Worm (Caenorhabditis elegans) whole organism, L4 larva: ENCODE measurements around the gene C05D11.5.
A peak's percentile ranks its signal among the peaks of the same experiment; 100 is the strongest.

ENCODE experiments used
- D1046.2 ChIP-seq: fragments of 200-800 bp; sonication (Bioruptor generic); IDR thresholded peaks from 2 replicates; pipeline ENCODE4 v1.3.6; 2022; ENCODE audit warnings: missing genetic modification characterization, missing compliant biosample characterization
- F10B5.3 ChIP-seq: sonication (generic microtip); optimal IDR thresholded peaks from 2 replicates; lab custom pipeline; 2016; ENCODE audit warnings: mild to moderate bottlenecking, missing genetic modification characterization, missing compliant biosample characterization
- F37D6.2 ChIP-seq: sonication (generic microtip); optimal IDR thresholded peaks from 2 replicates; lab custom pipeline; 2016; ENCODE audit warnings: mild to moderate bottlenecking, missing genetic modification characterization, missing compliant biosample characterization
- R02D3.7 ChIP-seq: fragments of 150-350 bp; sonication (generic microtip); optimal IDR thresholded peaks from 3 replicates; lab custom pipeline; 2014; ENCODE audit warnings: missing biosample characterization, missing genetic modification characterization
- T20F7.1 ChIP-seq: fragments of 200-800 bp; sonication (Bioruptor generic); optimal IDR thresholded peaks from 2 replicates; lab custom pipeline; 2018; ENCODE audit warnings: mild to moderate bottlenecking, missing genetic modification characterization, missing compliant biosample characterization
- Y48G9A.11 ChIP-seq: fragments of 200-800 bp; sonication (Bioruptor generic); IDR thresholded peaks from 2 replicates; pipeline ENCODE4 v1.3.6; 2022; ENCODE audit warnings: missing genetic modification reagents, missing genetic modification characterization, missing compliant biosample characterization
- Y5F2A.4 ChIP-seq: fragments of 200-800 bp; sonication (Bioruptor generic); optimal IDR thresholded peaks from 2 replicates; lab custom pipeline; 2018; ENCODE audit warnings: mild to moderate bottlenecking, missing genetic modification characterization, missing compliant biosample characterization
- Y75B8A.6 ChIP-seq: fragments of 200-800 bp; sonication (Bioruptor generic); IDR thresholded peaks from 2 replicates; pipeline ENCODE4 v1.3.6; 2022; ENCODE audit warnings: missing genetic modification reagents, missing genetic modification characterization, missing compliant biosample characterization
- ZK337.2 ChIP-seq: fragments of 200-800 bp; sonication (Bioruptor generic); IDR thresholded peaks from 2 replicates; pipeline ENCODE4 v1.3.6; 2022; ENCODE audit warnings: missing genetic modification reagents, missing genetic modification characterization, missing compliant biosample characterization
- aha-1 ChIP-seq: fragments of 150-350 bp; peaks from one replicate; lab custom pipeline; 2014; ENCODE audit warnings: missing biosample characterization, missing genetic modification characterization
- arid-1 ChIP-seq: fragments of 200-800 bp; sonication (Bioruptor generic); conservative IDR thresholded peaks from 2 replicates; pipeline ENCODE4 v1.3.6; 2022; ENCODE audit warnings: missing genetic modification reagents, missing genetic modification characterization, missing compliant biosample characterization
- attf-4 ChIP-seq: sonication (generic microtip); optimal IDR thresholded peaks from 3 replicates; lab custom pipeline; 2017; ENCODE audit warnings: missing biosample characterization, missing genetic modification characterization
- ceh-20 ChIP-seq: fragments of 200-800 bp; sonication (Bioruptor generic); IDR thresholded peaks from 2 replicates; pipeline ENCODE4 v1.3.6; 2022; ENCODE audit warnings: missing genetic modification reagents, missing genetic modification characterization, missing compliant biosample characterization
- ceh-32 ChIP-seq: sonication (generic microtip); optimal IDR thresholded peaks from 2 replicates; lab custom pipeline; 2016; ENCODE audit warnings: mild to moderate bottlenecking, missing genetic modification characterization, missing compliant biosample characterization; ENCODE audit not compliant: poor library complexity
- ceh-44 ChIP-seq: fragments of 200-800 bp; sonication (Bioruptor generic); IDR thresholded peaks from 2 replicates; pipeline ENCODE4 v1.3.6; 2022; ENCODE audit warnings: missing genetic modification reagents, missing genetic modification characterization, missing compliant biosample characterization
- ces-1 ChIP-seq: fragments of 150-350 bp; sonication (generic microtip); optimal IDR thresholded peaks from 4 replicates; lab custom pipeline; 2014; ENCODE audit warnings: missing biosample characterization, missing genetic modification reagents, missing genetic modification characterization
- cey-2 ChIP-seq: sonication (generic microtip); optimal IDR thresholded peaks from 3 replicates; lab custom pipeline; 2017; ENCODE audit warnings: missing genetic modification characterization, mild to moderate bottlenecking, missing compliant biosample characterization, antibody characterized with exemption, borderline replicate concordance; ENCODE audit not compliant: insufficient read depth
- daf-12 ChIP-seq: fragments of 150-350 bp; optimal IDR thresholded peaks from 2 replicates; lab custom pipeline; 2014; ENCODE audit warnings: missing biosample characterization, missing genetic modification reagents, missing genetic modification characterization
- daf-19 ChIP-seq: fragments of 200-800 bp; sonication (Bioruptor generic); conservative IDR thresholded peaks from 2 replicates; pipeline ENCODE4 v1.3.6; 2022; ENCODE audit warnings: missing genetic modification characterization, missing compliant biosample characterization
- daf-8 ChIP-seq: fragments of 200-800 bp; sonication (Bioruptor generic); IDR thresholded peaks from 2 replicates; pipeline ENCODE4 v1.3.6; 2022; ENCODE audit warnings: missing genetic modification characterization, missing compliant biosample characterization
- dmd-8 ChIP-seq: fragments of 200-800 bp; sonication (Bioruptor generic); IDR thresholded peaks from 2 replicates; pipeline ENCODE4 v1.3.6; 2022; ENCODE audit warnings: missing genetic modification characterization, missing compliant biosample characterization
- duxl-1 ChIP-seq: sonication (generic microtip); optimal IDR thresholded peaks from 2 replicates; lab custom pipeline; 2016; ENCODE audit warnings: mild to moderate bottlenecking, missing genetic modification characterization, moderate library complexity, missing compliant biosample characterization; ENCODE audit not compliant: poor library complexity
- dve-1 ChIP-seq: sonication (generic microtip); optimal IDR thresholded peaks from 2 replicates; lab custom pipeline; 2017; ENCODE audit warnings: antibody characterized with exemption, mild to moderate bottlenecking, missing genetic modification characterization, missing compliant biosample characterization; ENCODE audit not compliant: insufficient read depth
- egl-27 ChIP-seq: sonication (generic microtip); optimal IDR thresholded peaks from 3 replicates; lab custom pipeline; 2017; ENCODE audit warnings: missing biosample characterization, missing genetic modification reagents, missing genetic modification characterization
- egl-43 ChIP-seq: fragments of 200-800 bp; sonication (Bioruptor generic); IDR thresholded peaks from 2 replicates; pipeline ENCODE4 v1.3.6; 2022; ENCODE audit warnings: missing genetic modification reagents, missing genetic modification characterization, missing compliant biosample characterization
- hif-1 ChIP-seq, 2 experiments: sonication (generic microtip); optimal IDR thresholded peaks; 2 replicates each; lab custom pipeline; 2016 to 2017; ENCODE audit warnings: missing compliant biosample characterization in 2 of 2, missing genetic modification characterization in 2 of 2, missing genetic modification reagents in 2 of 2, missing genotype in 2 of 2, mild to moderate bottlenecking in 1 of 2
- lim-7 ChIP-seq: fragments of 200-800 bp; sonication (Bioruptor generic); IDR thresholded peaks from 2 replicates; pipeline ENCODE4 v1.3.6; 2022; ENCODE audit warnings: missing genetic modification characterization, missing compliant biosample characterization
- lin-13 ChIP-seq: fragments of 150-350 bp; optimal IDR thresholded peaks from 2 replicates; lab custom pipeline; 2014; ENCODE audit warnings: missing biosample characterization, missing genetic modification reagents, missing genetic modification characterization
- lin-29 ChIP-seq: fragments of 200-800 bp; sonication (Bioruptor generic); IDR thresholded peaks from 2 replicates; pipeline ENCODE4 v1.3.6; 2022; ENCODE audit warnings: missing genetic modification reagents, missing genetic modification characterization, missing compliant biosample characterization
- lin-39 ChIP-seq: fragments of 150-350 bp; optimal IDR thresholded peaks from 2 replicates; lab custom pipeline; 2014; ENCODE audit warnings: missing biosample characterization, missing genetic modification reagents, missing genetic modification characterization
- lir-3 ChIP-seq: sonication (generic microtip); optimal IDR thresholded peaks from 2 replicates; lab custom pipeline; 2016; ENCODE audit warnings: mild to moderate bottlenecking, missing genetic modification characterization, missing compliant biosample characterization
- madf-9 ChIP-seq: fragments of 200-800 bp; sonication (Bioruptor generic); conservative IDR thresholded peaks from 2 replicates; pipeline ENCODE4 v1.3.6; 2022; ENCODE audit warnings: missing genetic modification reagents, missing genetic modification characterization, missing compliant biosample characterization
- mes-2 ChIP-seq: sonication (generic microtip); optimal IDR thresholded peaks from 2 replicates; lab custom pipeline; 2016; ENCODE audit warnings: missing genotype, mild to moderate bottlenecking, missing genetic modification characterization, missing compliant biosample characterization; ENCODE audit not compliant: poor library complexity, severe bottlenecking
- nhr-10 ChIP-seq: fragments of 150-350 bp; optimal IDR thresholded peaks from 2 replicates; lab custom pipeline; 2014; ENCODE audit warnings: missing biosample characterization, missing genetic modification characterization
- nhr-102 ChIP-seq: sonication (generic microtip); optimal IDR thresholded peaks from 2 replicates; lab custom pipeline; 2016; ENCODE audit warnings: mild to moderate bottlenecking, missing genetic modification characterization, moderate library complexity, missing compliant biosample characterization
- nhr-41 ChIP-seq: fragments of 200-800 bp; sonication (Bioruptor generic); IDR thresholded peaks from 2 replicates; pipeline ENCODE4 v1.3.6; 2022; ENCODE audit warnings: missing genetic modification reagents, missing genetic modification characterization, missing compliant biosample characterization
- nhr-42 ChIP-seq: fragments of 200-800 bp; sonication (Bioruptor generic); IDR thresholded peaks from 2 replicates; pipeline ENCODE4 v1.3.6; 2022; ENCODE audit warnings: missing genetic modification characterization, missing compliant biosample characterization
- nhr-48 ChIP-seq: sonication (generic microtip); optimal IDR thresholded peaks from 2 replicates; lab custom pipeline; 2016; ENCODE audit warnings: mild to moderate bottlenecking, missing genetic modification characterization, missing compliant biosample characterization
- nhr-76 ChIP-seq: fragments of 150-350 bp; optimal IDR thresholded peaks from 2 replicates; lab custom pipeline; 2014; ENCODE audit warnings: missing biosample characterization, missing genetic modification characterization
- pha-4 ChIP-seq, 2 experiments: fragments of 150-350 bp in 1 of 2; fragments of 200-800 bp in 1 of 2; sonication (Bioruptor generic) in 1 of 2; IDR thresholded peaks in 1 of 2; optimal IDR thresholded peaks in 1 of 2; 2 replicates each; pipeline versions ENCODE4 v1.3.6 to Lab custom; 2014 to 2022; ENCODE audit warnings: missing genetic modification characterization in 2 of 2, missing genetic modification reagents in 2 of 2, missing biosample characterization in 1 of 2, missing compliant biosample characterization in 1 of 2
- php-3 ChIP-seq: fragments of 200-800 bp; sonication (Bioruptor generic); IDR thresholded peaks from 2 replicates; pipeline ENCODE4 v1.3.6; 2022; ENCODE audit warnings: missing genetic modification reagents, missing genetic modification characterization, missing compliant biosample characterization
- pqm-1 ChIP-seq: sonication (generic microtip); optimal IDR thresholded peaks from 2 replicates; lab custom pipeline; 2017; ENCODE audit warnings: missing biosample characterization, missing genetic modification characterization
- rbr-2 ChIP-seq: sonication (generic microtip); optimal IDR thresholded peaks from 2 replicates; lab custom pipeline; 2016; ENCODE audit warnings: missing genotype, missing genetic modification characterization, missing compliant biosample characterization
- snpc-4 ChIP-seq: fragments of 150-350 bp; optimal IDR thresholded peaks from 2 replicates; lab custom pipeline; 2014; ENCODE audit warnings: missing biosample characterization, missing genetic modification characterization
- unc-130 ChIP-seq: sonication (generic microtip); optimal IDR thresholded peaks from 2 replicates; lab custom pipeline; 2016; ENCODE audit warnings: missing genetic modification reagents, missing genetic modification characterization, missing compliant biosample characterization
- unc-62 ChIP-seq, 3 experiments: fragments of 150-350 bp in 1 of 3; sonication (generic microtip); optimal IDR thresholded peaks in 2 of 3; peaks in 1 of 3; 1 replicate in 1 of 3; 2 replicates in 2 of 3; lab custom pipeline; 2014 to 2017; ENCODE audit warnings: missing biosample characterization in 3 of 3, missing genetic modification characterization in 3 of 3, missing genetic modification reagents in 3 of 3, missing genotype in 1 of 3
- vab-7 ChIP-seq: fragments of 200-800 bp; sonication (Bioruptor generic); IDR thresholded peaks from 2 replicates; pipeline ENCODE4 v1.3.6; 2022; ENCODE audit warnings: missing genetic modification reagents, missing genetic modification characterization, missing compliant biosample characterization
- zip-11 ChIP-seq: fragments of 200-800 bp; sonication (Bioruptor generic); IDR thresholded peaks from 2 replicates; pipeline ENCODE4 v1.3.6; 2022; ENCODE audit warnings: missing genetic modification characterization, missing compliant biosample characterization
- zip-2 ChIP-seq: fragments of 150-350 bp; optimal IDR thresholded peaks from 2 replicates; lab custom pipeline; 2014; ENCODE audit warnings: missing biosample characterization, missing genetic modification characterization
- ztf-7 ChIP-seq: fragments of 150-350 bp; optimal IDR thresholded peaks from 2 replicates; lab custom pipeline; 2014; ENCODE audit warnings: missing biosample characterization, missing genetic modification characterization

C05D11.5 gene

ce11 chrIII:6420995-6421404 lies 9.2 kb upstream of the C05D11.5 start (continued):
- TF ChIP-seq dmd-8 (GFP tag; lab: Robert Waterston, UW) (no peak), ceh-20 (peak; percentile 90), ces-1 (GFP tag; lab: Kevin White, UChicago) (no peak), R02D3.7 (tag; lab: Kevin White, UChicago) (no peak), lim-7 (GFP tag; lab: Robert Waterston, UW) (no peak), lin-39 (tag; lab: Kevin White, UChicago) (no peak), cey-2 (tag; lab: Kevin White, UChicago) (no peak), pqm-1 (tag; lab: Kevin White, UChicago) (no peak), T20F7.1 (GFP tag; lab: Kevin White, UChicago) (peak; percentile 76), php-3 (GFP tag; lab: Robert Waterston, UW) (peak; percentile 93), nhr-48 (peak; percentile 93), ztf-7 (no peak), egl-43 (GFP tag; lab: Robert Waterston, UW) (peak; percentile 88), zip-2 (tag; lab: Kevin White, UChicago) (no peak), nhr-76 (tag; lab: Kevin White, UChicago) (peak; percentile 40), Y75B8A.6 (0 out of 2 replicates have a peak, but pooled peaks have one; percentile 22), mes-2 (peak; percentile 55), unc-130 (no peak), lin-29 (GFP tag; lab: Robert Waterston, UW) (no peak), daf-19 (no peak), pha-4 (GFP tag; IDR thresholded peaks at IDR 0.05; lab: Robert Waterston, UW) (peak; percentile 92), pha-4 (tag; optimal IDR thresholded peaks at IDR 0.05; lab: Kevin White, UChicago) (no peak), nhr-10 (tag; lab: Kevin White, UChicago) (no peak), ceh-44 (no peak), vab-7 (no peak), attf-4 (tag; lab: Kevin White, UChicago) (no peak), Y48G9A.11 (no peak), ceh-32 (no peak), F10B5.3 (peak; percentile 34), snpc-4 (tag; lab: Kevin White, UChicago) (no peak), aha-1 (tag; lab: Kevin White, UChicago) (peak; percentile 97), nhr-102 (tag; lab: Kevin White, UChicago) (peak; percentile 92), ZK337.2 (0 out of 2 replicates have a peak, but pooled peaks have one; percentile 39), arid-1 (peak; percentile 78; the same call in 1 of the 2 replicates), hif-1 (tag; optimal IDR thresholded peaks at IDR 0.05; lab: Kevin White, UChicago) (peak; percentile 36 to 67), F37D6.2 (tag; lab: Kevin White, UChicago) (peak; percentile 39), daf-12 (tag; lab: Kevin White, UChicago) (no peak), nhr-41 (peak; percentile 54; the same call in 1 of the 2 replicates), zip-11 (GFP tag; lab: Robert Waterston, UW) (no peak), egl-27 (tag; lab: Kevin White, UChicago) (no peak), lir-3 (no peak), daf-8 (GFP tag; lab: Robert Waterston, UW) (no peak), D1046.2 (GFP tag; lab: Robert Waterston, UW) (no peak), lin-13 (GFP tag; lab: Kevin White, UChicago) (peak; percentile 10), rbr-2 (peak; percentile 84), Y5F2A.4 (GFP tag; lab: Kevin White, UChicago) (no peak), nhr-42 (peak; percentile 85), duxl-1 (tag; lab: Kevin White, UChicago) (peak; percentile 46), dve-1 (tag; lab: Kevin White, UChicago) (peak; percentile 88), unc-62 (GFP tag; optimal IDR thresholded peaks at IDR 0.05 in 1 of 2; lab: Kevin White, UChicago) (peak in 1 of 2 experiments; percentile 99), unc-62 (tag; optimal IDR thresholded peaks at IDR 0.05; lab: Kevin White, UChicago) (no peak), madf-9 (peak; percentile 68)
